Fruit fly (Drosophila melanogaster) whole organism, embryonic: Measurements from ENCODE around the gene cpb.

Source experiments
- Atf6 ChIP-seq: fragments of 200-800 bp; sonication (Bioruptor generic); IDR thresholded peaks from 2 replicates; pipeline ENCODE4 v1.3.6; 2022; ENCODE audit warnings: missing biosample characterization, missing genetic modification characterization
- Bdp1 ChIP-seq: fragments of 200-800 bp; sonication (Bioruptor generic); optimal IDR thresholded peaks from 3 replicates; lab custom pipeline; 2016; ENCODE audit warnings: missing biosample characterization, missing genetic modification characterization
- CG10274 ChIP-seq: fragments of 200-800 bp; sonication (Bioruptor generic); optimal IDR thresholded peaks from 3 replicates; lab custom pipeline; 2017; ENCODE audit warnings: missing biosample characterization, mild to moderate bottlenecking, missing genetic modification characterization
- CG14667 ChIP-seq: fragments of 200-800 bp; sonication (Bioruptor generic); IDR thresholded peaks from 2 replicates; pipeline ENCODE4 v1.3.6; 2022; ENCODE audit warnings: missing biosample characterization, missing genetic modification characterization
- CG14710 ChIP-seq: fragments of 200-800 bp; sonication (Bioruptor generic); optimal IDR thresholded peaks from 3 replicates; lab custom pipeline; 2019; ENCODE audit warnings: missing biosample characterization, mild to moderate bottlenecking, missing genetic modification characterization, moderate library complexity
- CG15514 ChIP-seq: fragments of 200-800 bp; sonication (Bioruptor generic); optimal IDR thresholded peaks from 3 replicates; lab custom pipeline; 2017; ENCODE audit warnings: missing biosample characterization, missing genetic modification characterization, mild to moderate bottlenecking, moderate library complexity, missing genetic modification reagents
- CG15601 ChIP-seq: fragments of 200-800 bp; sonication (Bioruptor generic); optimal IDR thresholded peaks from 3 replicates; lab custom pipeline; 2019; ENCODE audit warnings: missing biosample characterization, mild to moderate bottlenecking, missing genetic modification characterization, moderate library complexity
- CG16813 ChIP-seq: fragments of 200-800 bp; sonication (Bioruptor generic); IDR thresholded peaks from 3 replicates; pipeline ENCODE4 v1.3.6; 2022; ENCODE audit warnings: missing biosample characterization, missing genetic modification characterization; ENCODE audit not compliant: partially characterized antibody
- CG16815 ChIP-seq: fragments of 200-800 bp; sonication (Bioruptor generic); optimal IDR thresholded peaks from 3 replicates; lab custom pipeline; 2017; ENCODE audit warnings: missing biosample characterization, mild to moderate bottlenecking, missing genetic modification characterization
- CG16863 ChIP-seq: fragments of 200-800 bp; sonication (Bioruptor generic); optimal IDR thresholded peaks from 3 replicates; lab custom pipeline; 2016; ENCODE audit warnings: missing biosample characterization, missing genetic modification characterization
- CG17359 ChIP-seq: fragments of 200-800 bp; sonication (Bioruptor generic); optimal IDR thresholded peaks from 3 replicates; lab custom pipeline; 2018; ENCODE audit warnings: missing biosample characterization, mild to moderate bottlenecking, missing genetic modification characterization, moderate library complexity
- CG18599 ChIP-seq: fragments of 200-800 bp; sonication (Bioruptor generic); optimal IDR thresholded peaks from 3 replicates; lab custom pipeline; 2017; ENCODE audit warnings: missing biosample characterization, missing genetic modification characterization, mild to moderate bottlenecking, moderate library complexity, missing genetic modification reagents
- CG2889 ChIP-seq: fragments of 200-800 bp; sonication (Bioruptor generic); IDR thresholded peaks from 3 replicates; pipeline ENCODE4 v1.3.6; 2022; ENCODE audit warnings: missing biosample characterization, missing genetic modification characterization
- CG30431 ChIP-seq: fragments of 200-800 bp; sonication (Bioruptor generic); optimal IDR thresholded peaks from 2 replicates; lab custom pipeline; 2017; ENCODE audit warnings: missing biosample characterization, missing genetic modification characterization
- CG3726 ChIP-seq: fragments of 200-800 bp; sonication (Bioruptor generic); IDR thresholded peaks from 3 replicates; pipeline ENCODE4, ENCODE4 v1.3.6; 2022; ENCODE audit warnings: missing biosample characterization, missing genetic modification characterization
- CG4328 ChIP-seq: fragments of 200-800 bp; sonication (Bioruptor generic); optimal IDR thresholded peaks from 3 replicates; lab custom pipeline; 2017; ENCODE audit warnings: missing biosample characterization, missing genetic modification reagents, missing genetic modification characterization
- CG43689 ChIP-seq: fragments of 200-800 bp; sonication (Bioruptor generic); IDR thresholded peaks from 2 replicates; pipeline ENCODE4 v1.3.6; 2022; ENCODE audit warnings: missing biosample characterization, missing genetic modification characterization
- CG6254 ChIP-seq: fragments of 200-800 bp; sonication (Bioruptor generic); optimal IDR thresholded peaks from 3 replicates; lab custom pipeline; 2017; ENCODE audit warnings: mild to moderate bottlenecking, missing biosample characterization, missing genetic modification reagents, missing genetic modification characterization
- CG6272 ChIP-seq: fragments of 200-800 bp; sonication (Bioruptor generic); IDR thresholded peaks from 2 replicates; pipeline ENCODE4 v1.3.6; 2022; ENCODE audit warnings: missing biosample characterization, missing genetic modification characterization
- CG8388 ChIP-seq: fragments of 200-800 bp; sonication (Bioruptor generic); optimal IDR thresholded peaks from 2 replicates; lab custom pipeline; 2019; ENCODE audit warnings: missing biosample characterization, mild to moderate bottlenecking, missing genetic modification characterization, moderate library complexity
- CG8478 ChIP-seq: fragments of >200 bp; optimal IDR thresholded peaks from 2 replicates; lab custom pipeline; 2018
- CG9876 ChIP-seq: fragments of 200-800 bp; sonication (Bioruptor generic); optimal IDR thresholded peaks from 2 replicates; lab custom pipeline; 2016; ENCODE audit warnings: missing biosample characterization, missing genetic modification characterization
- D19A ChIP-seq: fragments of 200-800 bp; optimal IDR thresholded peaks from 3 replicates; lab custom pipeline; 2019; ENCODE audit warnings: missing biosample characterization, mild to moderate bottlenecking, missing genetic modification characterization, moderate library complexity
- Hr78 ChIP-seq, 2 experiments: fragments of 200-800 bp in 1 of 2; fragments of >200 bp in 1 of 2; sonication (Bioruptor generic) in 1 of 2; optimal IDR thresholded peaks; 2 replicates each; lab custom pipeline; 2017 to 2019; ENCODE audit warnings: missing biosample characterization in 2 of 2, missing genetic modification characterization in 2 of 2, mild to moderate bottlenecking in 1 of 2, moderate library complexity in 1 of 2
- Lim3 ChIP-seq: fragments of 200-800 bp; sonication (Bioruptor generic); IDR thresholded peaks from 2 replicates; pipeline ENCODE4 v1.3.6; 2022; ENCODE audit warnings: missing biosample characterization, missing genetic modification characterization
- Mad ChIP-seq: fragments of 200-800 bp; sonication (Bioruptor generic); optimal IDR thresholded peaks from 2 replicates; lab custom pipeline; 2016; ENCODE audit warnings: missing biosample characterization, missing genetic modification characterization
- NC2α ChIP-seq: fragments of 200-800 bp; sonication (Bioruptor generic); optimal IDR thresholded peaks from 2 replicates; lab custom pipeline; 2016; ENCODE audit warnings: missing biosample characterization, missing genetic modification characterization
- Nf-YB ChIP-seq: fragments of 200-800 bp; sonication (Bioruptor generic); optimal IDR thresholded peaks from 3 replicates; lab custom pipeline; 2019; ENCODE audit warnings: missing biosample characterization, mild to moderate bottlenecking, missing genetic modification characterization, moderate library complexity
- Oaz ChIP-seq: fragments of 200-800 bp; sonication (Bioruptor generic); IDR thresholded peaks from 2 replicates; pipeline ENCODE4 v1.3.6; 2022; ENCODE audit warnings: missing biosample characterization, missing genetic modification characterization
- Pdp1 ChIP-seq, 2 experiments: fragments of 200-800 bp; sonication (Bioruptor generic); optimal IDR thresholded peaks; 3 replicates each; lab custom pipeline; 2016; ENCODE audit warnings: missing biosample characterization in 2 of 2, missing genetic modification characterization in 2 of 2, mild to moderate bottlenecking in 1 of 2, moderate library complexity in 1 of 2
- Ptx1 ChIP-seq: fragments of 200-800 bp; sonication (Bioruptor generic); IDR thresholded peaks from 2 replicates; pipeline ENCODE4 v1.3.6; 2022; ENCODE audit warnings: missing biosample characterization, missing genetic modification characterization
- Scr ChIP-seq: fragments of 200-800 bp; sonication (Bioruptor generic); IDR thresholded peaks from 2 replicates; pipeline ENCODE4 v1.3.6; 2022; ENCODE audit warnings: missing biosample characterization, missing genetic modification characterization; ENCODE audit not compliant: partially characterized antibody
- Six4 ChIP-seq: fragments of 200-800 bp; sonication (Bioruptor generic); optimal IDR thresholded peaks from 2 replicates; lab custom pipeline; 2016; ENCODE audit warnings: missing biosample characterization, missing genetic modification characterization
- al ChIP-seq: fragments of 200-800 bp; sonication (Bioruptor generic); IDR thresholded peaks from 2 replicates; pipeline ENCODE4 v1.3.6; 2022; ENCODE audit warnings: missing biosample characterization, missing genetic modification characterization
- aop ChIP-seq: fragments of 200-800 bp; sonication (Bioruptor generic); IDR thresholded peaks from 2 replicates; pipeline ENCODE4 v1.3.6; 2022; ENCODE audit warnings: missing biosample characterization, missing genetic modification characterization
- ash1 ChIP-seq: fragments of 200-800 bp; sonication (Bioruptor generic); optimal IDR thresholded peaks from 2 replicates; lab custom pipeline; 2018; ENCODE audit warnings: missing biosample characterization, mild to moderate bottlenecking, missing genetic modification characterization
- dimm ChIP-seq: fragments of 200-800 bp; sonication (Bioruptor generic); IDR thresholded peaks from 2 replicates; pipeline ENCODE4 v1.3.6; 2022; ENCODE audit warnings: missing biosample characterization, missing genetic modification characterization
- dmrt11E ChIP-seq: fragments of 200-800 bp; sonication (Bioruptor generic); optimal IDR thresholded peaks from 3 replicates; lab custom pipeline; 2018; ENCODE audit warnings: missing biosample characterization, mild to moderate bottlenecking, missing genetic modification characterization, moderate library complexity
- ewg ChIP-seq: fragments of 200-800 bp; sonication (Bioruptor generic); optimal IDR thresholded peaks from 3 replicates; lab custom pipeline; 2017; ENCODE audit warnings: mild to moderate bottlenecking, missing biosample characterization, missing genetic modification reagents, missing genetic modification characterization
- ftz-f1 ChIP-seq: fragments of 200-800 bp; sonication (Bioruptor generic); optimal IDR thresholded peaks from 2 replicates; lab custom pipeline; 2016; ENCODE audit warnings: missing biosample characterization, missing genetic modification characterization
- hkb ChIP-seq, 2 experiments: fragments of 200-800 bp in 1 of 2; fragments of >200 bp in 1 of 2; sonication (Bioruptor generic) in 1 of 2; IDR thresholded peaks in 1 of 2; optimal IDR thresholded peaks in 1 of 2; 2 replicates each; pipeline versions ENCODE4 v1.3.6 to Lab custom; 2017 to 2022; ENCODE audit warnings: missing biosample characterization in 1 of 2, missing genetic modification characterization in 1 of 2
- pita ChIP-seq: fragments of 200-800 bp; sonication (Bioruptor generic); optimal IDR thresholded peaks from 2 replicates; lab custom pipeline; 2017; ENCODE audit warnings: missing biosample characterization, mild to moderate bottlenecking, missing genetic modification characterization
- pum ChIP-seq: fragments of 200-800 bp; sonication (Bioruptor generic); optimal IDR thresholded peaks from 2 replicates; lab custom pipeline; 2016; ENCODE audit warnings: missing biosample characterization, missing genetic modification characterization
- ro ChIP-seq: fragments of 200-800 bp; sonication (Bioruptor generic); IDR thresholded peaks from 2 replicates; pipeline ENCODE4 v1.3.6; 2022; ENCODE audit warnings: missing biosample characterization, missing genetic modification characterization
- sisA ChIP-seq: fragments of 200-800 bp; sonication (Bioruptor generic); IDR thresholded peaks from 2 replicates; pipeline ENCODE4 v1.3.6; 2022; ENCODE audit warnings: missing biosample characterization, missing genetic modification characterization
- tap ChIP-seq: fragments of 200-800 bp; optimal IDR thresholded peaks from 3 replicates; lab custom pipeline; 2019; ENCODE audit warnings: missing biosample characterization, mild to moderate bottlenecking, missing genetic modification characterization, moderate library complexity
- tgo ChIP-seq: fragments of 200-800 bp; sonication (Bioruptor generic); IDR thresholded peaks from 3 replicates; pipeline ENCODE4 v1.3.6; 2022; ENCODE audit warnings: missing biosample characterization, missing genetic modification characterization
- tio ChIP-seq: fragments of 200-800 bp; sonication (Bioruptor generic); optimal IDR thresholded peaks from 2 replicates; lab custom pipeline; 2017; ENCODE audit warnings: missing biosample characterization, missing genetic modification characterization, inconsistent platforms
- tna ChIP-seq: fragments of 200-800 bp; sonication (Bioruptor generic); IDR thresholded peaks from 2 replicates; pipeline ENCODE4 v1.3.6; 2022; ENCODE audit warnings: missing biosample characterization, missing genetic modification characterization; ENCODE audit not compliant: partially characterized antibody
- tx ChIP-seq: fragments of 200-800 bp; sonication (Bioruptor generic); optimal IDR thresholded peaks from 2 replicates; lab custom pipeline; 2016; ENCODE audit warnings: missing biosample characterization, missing genetic modification characterization
- z ChIP-seq: fragments of 200-800 bp; sonication (Bioruptor generic); IDR thresholded peaks from 3 replicates; pipeline ENCODE4 v1.3.6; 2022; ENCODE audit warnings: missing biosample characterization, missing genetic modification characterization

cpb gene

DNA sequence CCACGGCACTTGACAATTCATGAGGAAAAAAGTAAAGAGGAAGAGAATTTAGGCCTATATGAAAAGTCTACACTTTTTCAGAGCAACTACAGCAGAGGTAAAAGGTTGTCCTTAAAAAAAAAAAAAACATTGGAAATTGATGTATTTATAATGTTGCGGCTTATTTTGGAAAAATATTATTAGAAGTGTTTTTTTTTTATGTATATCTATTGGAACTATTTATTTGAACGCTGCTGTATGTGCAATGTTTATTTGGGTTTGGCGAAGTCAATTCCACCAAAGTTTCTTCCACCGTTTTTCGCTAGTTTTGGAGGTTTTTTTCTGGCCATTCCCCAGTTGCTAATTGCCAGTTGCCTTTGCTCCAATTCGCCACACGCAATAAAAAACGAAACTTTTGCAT, 48.8 kb upstream of the cpb start (continued):
- peak; percentile 66; the same call in 1 of the 2 replicates for TF ChIP-seq Atf6 (GFP tag; lab: Robert Waterston, UW)
- no peak for TF ChIP-seq CG16815 (GFP tag; lab: Kevin White, UChicago)
- TF ChIP-seq al (GFP tag; lab: Robert Waterston, UW), result 0 out of 2 replicates have a peak, but pooled peaks have one; percentile 23
- no peak for TF ChIP-seq CG18599 (GFP tag; lab: Kevin White, UChicago)
- TF ChIP-seq NC2α, result no peak
- no peak for TF ChIP-seq CG9876 (GFP tag; lab: Kevin White, UChicago)
- 0 out of 2 replicates have a peak, but pooled peaks have one; percentile 23 for TF ChIP-seq sisA (GFP tag; lab: Robert Waterston, UW)
- TF ChIP-seq CG16813, result no peak
- TF ChIP-seq Oaz (GFP tag; lab: Robert Waterston, UW), result no peak
- TF ChIP-seq Mad (GFP tag; lab: Kevin White, UChicago), result no peak
- TF ChIP-seq ash1 (GFP tag; lab: Kevin White, UChicago), result no peak
- TF ChIP-seq hkb (optimal IDR thresholded peaks at IDR 0.05; lab: Kevin White, UChicago), result no peak
- TF ChIP-seq hkb (GFP tag; IDR thresholded peaks at IDR 0.05; lab: Robert Waterston, UW), result peak; percentile 62
- no peak for TF ChIP-seq CG16863 (GFP tag; lab: Kevin White, UChicago)
- no peak for TF ChIP-seq CG4328 (GFP tag; lab: Kevin White, UChicago)
- TF ChIP-seq CG30431 (GFP tag; lab: Kevin White, UChicago), result no peak
- TF ChIP-seq CG43689 (GFP tag; lab: Robert Waterston, UW), result no peak
- peak; percentile 44; the same call in 1 of the 3 replicates for TF ChIP-seq tgo
- no peak for TF ChIP-seq tna (GFP tag; lab: Robert Waterston, UW)
- TF ChIP-seq pum (GFP tag; lab: Kevin White, UChicago), result no peak
- no peak for TF ChIP-seq dimm
- TF ChIP-seq CG14667 (GFP tag; lab: Robert Waterston, UW), result no peak
- TF ChIP-seq CG15514 (GFP tag; lab: Kevin White, UChicago), result no peak
- peak; percentile 42 for TF ChIP-seq CG17359
- no peak for TF ChIP-seq tx
- TF ChIP-seq tio, result peak; percentile 22
- peak in 1 of 2 experiments; percentile 5 for TF ChIP-seq Pdp1 (GFP tag; optimal IDR thresholded peaks at IDR 0.05; lab: Kevin White, UChicago)
- TF ChIP-seq CG6272 (GFP tag; lab: Robert Waterston, UW), result no peak
- TF ChIP-seq Hr78 (GFP tag; optimal IDR thresholded peaks at IDR 0.05; lab: Kevin White, UChicago), result no peak
- peak; percentile 67 for TF ChIP-seq Ptx1 (GFP tag; lab: Robert Waterston, UW)
- no peak for TF ChIP-seq ewg
- TF ChIP-seq CG3726, result no peak
- peak; percentile 21 for TF ChIP-seq CG10274 (GFP tag; lab: Kevin White, UChicago)
- no peak for TF ChIP-seq aop (GFP tag; lab: Robert Waterston, UW)
- no peak for TF ChIP-seq CG8478
- TF ChIP-seq Lim3 (GFP tag; lab: Robert Waterston, UW), result no peak
- no peak for TF ChIP-seq tap (tag; lab: Kevin White, UChicago)
- TF ChIP-seq z (GFP tag; lab: Robert Waterston, UW), result no peak
- no peak for TF ChIP-seq Nf-YB
- TF ChIP-seq dmrt11E (tag; lab: Kevin White, UChicago), result no peak
- TF ChIP-seq Six4, result no peak
- no peak for TF ChIP-seq CG6254 (GFP tag; lab: Kevin White, UChicago)
- TF ChIP-seq Scr (GFP tag; lab: Robert Waterston, UW), result no peak
- TF ChIP-seq ro (GFP tag; lab: Robert Waterston, UW), result no peak
- no peak for TF ChIP-seq pita (GFP tag; lab: Kevin White, UChicago)
- TF ChIP-seq Bdp1 (GFP tag; lab: Kevin White, UChicago), result no peak
- no peak for TF ChIP-seq ftz-f1 (GFP tag; lab: Kevin White, UChicago)
- TF ChIP-seq CG14710, result no peak
- no peak for TF ChIP-seq CG15601
- TF ChIP-seq CG2889, result no peak
- peak; percentile 40 for TF ChIP-seq CG8388 (GFP tag; lab: Kevin White, UChicago)
- no peak for TF ChIP-seq D19A
